Worm (Caenorhabditis elegans) whole organism, L4 larva: Measurements from ENCODE around the gene pges-2.

ENCODE experiments used
- D1046.2 ChIP-seq: fragments of 200-800 bp; sonication (Bioruptor generic); IDR thresholded peaks from 2 replicates; pipeline ENCODE4 v1.3.6; 2022; ENCODE audit warnings: missing genetic modification characterization, missing compliant biosample characterization
- F10B5.3 ChIP-seq: sonication (generic microtip); optimal IDR thresholded peaks from 2 replicates; lab custom pipeline; 2016; ENCODE audit warnings: mild to moderate bottlenecking, missing genetic modification characterization, missing compliant biosample characterization
- F26F4.8 ChIP-seq: fragments of 200-800 bp; sonication (Bioruptor generic); conservative IDR thresholded peaks from 2 replicates; pipeline ENCODE4 v1.3.6; 2022; ENCODE audit warnings: missing genetic modification characterization, missing compliant biosample characterization
- F37D6.2 ChIP-seq: sonication (generic microtip); optimal IDR thresholded peaks from 2 replicates; lab custom pipeline; 2016; ENCODE audit warnings: mild to moderate bottlenecking, missing genetic modification characterization, missing compliant biosample characterization
- R02D3.7 ChIP-seq: fragments of 150-350 bp; sonication (generic microtip); optimal IDR thresholded peaks from 3 replicates; lab custom pipeline; 2014; ENCODE audit warnings: missing biosample characterization, missing genetic modification characterization
- T20F7.1 ChIP-seq: fragments of 200-800 bp; sonication (Bioruptor generic); optimal IDR thresholded peaks from 2 replicates; lab custom pipeline; 2018; ENCODE audit warnings: mild to moderate bottlenecking, missing genetic modification characterization, missing compliant biosample characterization
- attf-4 ChIP-seq: sonication (generic microtip); optimal IDR thresholded peaks from 3 replicates; lab custom pipeline; 2017; ENCODE audit warnings: missing biosample characterization, missing genetic modification characterization
- ceh-32 ChIP-seq: sonication (generic microtip); optimal IDR thresholded peaks from 2 replicates; lab custom pipeline; 2016; ENCODE audit warnings: mild to moderate bottlenecking, missing genetic modification characterization, missing compliant biosample characterization; ENCODE audit not compliant: poor library complexity
- ceh-44 ChIP-seq: fragments of 200-800 bp; sonication (Bioruptor generic); IDR thresholded peaks from 2 replicates; pipeline ENCODE4 v1.3.6; 2022; ENCODE audit warnings: missing genetic modification reagents, missing genetic modification characterization, missing compliant biosample characterization
- ceh-82 ChIP-seq: sonication (generic microtip); optimal IDR thresholded peaks from 2 replicates; lab custom pipeline; 2017; ENCODE audit warnings: missing biosample characterization, missing genetic modification characterization
- daf-12 ChIP-seq: fragments of 150-350 bp; optimal IDR thresholded peaks from 2 replicates; lab custom pipeline; 2014; ENCODE audit warnings: missing biosample characterization, missing genetic modification reagents, missing genetic modification characterization
- dmd-6 ChIP-seq: fragments of 200-800 bp; sonication (Bioruptor generic); IDR thresholded peaks from 2 replicates; pipeline ENCODE4 v1.3.6; 2022; ENCODE audit warnings: missing genetic modification reagents, missing genetic modification characterization, missing compliant biosample characterization
- dmd-8 ChIP-seq: fragments of 200-800 bp; sonication (Bioruptor generic); IDR thresholded peaks from 2 replicates; pipeline ENCODE4 v1.3.6; 2022; ENCODE audit warnings: missing genetic modification characterization, missing compliant biosample characterization
- dpl-1 ChIP-seq: fragments of 150-350 bp; optimal IDR thresholded peaks from 2 replicates; lab custom pipeline; 2014; ENCODE audit warnings: missing biosample characterization, missing genetic modification reagents, missing genetic modification characterization
- dve-1 ChIP-seq: sonication (generic microtip); optimal IDR thresholded peaks from 2 replicates; lab custom pipeline; 2017; ENCODE audit warnings: antibody characterized with exemption, mild to moderate bottlenecking, missing genetic modification characterization, missing compliant biosample characterization; ENCODE audit not compliant: insufficient read depth
- fkh-10 ChIP-seq: fragments of 150-350 bp; optimal IDR thresholded peaks from 2 replicates; lab custom pipeline; 2014; ENCODE audit warnings: missing biosample characterization, missing genetic modification reagents, missing genetic modification characterization
- fos-1 ChIP-seq: fragments of 150-350 bp; optimal IDR thresholded peaks from 2 replicates; lab custom pipeline; 2014; ENCODE audit warnings: missing biosample characterization, missing genetic modification characterization
- hlh-11 ChIP-seq: fragments of 200-800 bp; sonication (Bioruptor generic); optimal IDR thresholded peaks from 2 replicates; lab custom pipeline; 2018; ENCODE audit warnings: mild to moderate bottlenecking, missing genetic modification characterization, missing compliant biosample characterization
- lin-1 ChIP-seq: fragments of 200-800 bp; sonication (Bioruptor generic); IDR thresholded peaks from 2 replicates; pipeline ENCODE4 v1.3.6; 2022; ENCODE audit warnings: missing genetic modification reagents, missing genetic modification characterization, missing compliant biosample characterization
- mes-2 ChIP-seq: sonication (generic microtip); optimal IDR thresholded peaks from 2 replicates; lab custom pipeline; 2016; ENCODE audit warnings: missing genotype, mild to moderate bottlenecking, missing genetic modification characterization, missing compliant biosample characterization; ENCODE audit not compliant: poor library complexity, severe bottlenecking
- mxl-2 ChIP-seq: fragments of 200-800 bp; sonication (Bioruptor generic); conservative IDR thresholded peaks from 2 replicates; pipeline ENCODE4 v1.3.6; 2022; ENCODE audit warnings: missing genetic modification reagents, missing genetic modification characterization, missing compliant biosample characterization
- mxl-3 ChIP-seq: fragments of 200-800 bp; sonication (Bioruptor generic); optimal IDR thresholded peaks from 2 replicates; lab custom pipeline; 2018; ENCODE audit warnings: mild to moderate bottlenecking, missing genetic modification characterization, missing compliant biosample characterization
- nhr-102 ChIP-seq: sonication (generic microtip); optimal IDR thresholded peaks from 2 replicates; lab custom pipeline; 2016; ENCODE audit warnings: mild to moderate bottlenecking, missing genetic modification characterization, moderate library complexity, missing compliant biosample characterization
- nhr-42 ChIP-seq: fragments of 200-800 bp; sonication (Bioruptor generic); IDR thresholded peaks from 2 replicates; pipeline ENCODE4 v1.3.6; 2022; ENCODE audit warnings: missing genetic modification characterization, missing compliant biosample characterization
- nhr-48 ChIP-seq: sonication (generic microtip); optimal IDR thresholded peaks from 2 replicates; lab custom pipeline; 2016; ENCODE audit warnings: mild to moderate bottlenecking, missing genetic modification characterization, missing compliant biosample characterization
- nhr-76 ChIP-seq: fragments of 150-350 bp; optimal IDR thresholded peaks from 2 replicates; lab custom pipeline; 2014; ENCODE audit warnings: missing biosample characterization, missing genetic modification characterization
- nhr-77 ChIP-seq: fragments of 150-350 bp; optimal IDR thresholded peaks from 2 replicates; lab custom pipeline; 2014; ENCODE audit warnings: missing biosample characterization, missing genetic modification characterization
- pha-4 ChIP-seq, 2 experiments: fragments of 150-350 bp in 1 of 2; fragments of 200-800 bp in 1 of 2; sonication (Bioruptor generic) in 1 of 2; IDR thresholded peaks in 1 of 2; optimal IDR thresholded peaks in 1 of 2; 2 replicates each; pipeline versions ENCODE4 v1.3.6 to Lab custom; 2014 to 2022; ENCODE audit warnings: missing genetic modification characterization in 2 of 2, missing genetic modification reagents in 2 of 2, missing biosample characterization in 1 of 2, missing compliant biosample characterization in 1 of 2
- php-3 ChIP-seq: fragments of 200-800 bp; sonication (Bioruptor generic); IDR thresholded peaks from 2 replicates; pipeline ENCODE4 v1.3.6; 2022; ENCODE audit warnings: missing genetic modification reagents, missing genetic modification characterization, missing compliant biosample characterization
- sdz-12 ChIP-seq: fragments of 200-800 bp; sonication (Bioruptor generic); optimal IDR thresholded peaks from 2 replicates; lab custom pipeline; 2018; ENCODE audit warnings: mild to moderate bottlenecking, missing genetic modification characterization, missing compliant biosample characterization
- snpc-1.2 ChIP-seq: fragments of 200-800 bp; sonication (Bioruptor generic); IDR thresholded peaks from 2 replicates; pipeline ENCODE4 v1.3.6; 2022; ENCODE audit warnings: missing genetic modification reagents, missing genetic modification characterization, missing compliant biosample characterization
- spr-3 ChIP-seq: fragments of 200-800 bp; sonication (Bioruptor generic); optimal IDR thresholded peaks from 2 replicates; lab custom pipeline; 2018; ENCODE audit warnings: mild to moderate bottlenecking, missing genetic modification characterization, missing compliant biosample characterization
- zfp-2 ChIP-seq: sonication (generic microtip); optimal IDR thresholded peaks from 2 replicates; lab custom pipeline; 2016; ENCODE audit warnings: mild to moderate bottlenecking, missing genetic modification characterization, missing compliant biosample characterization
- zip-2 ChIP-seq: fragments of 150-350 bp; optimal IDR thresholded peaks from 2 replicates; lab custom pipeline; 2014; ENCODE audit warnings: missing biosample characterization, missing genetic modification characterization
- ztf-11 ChIP-seq: fragments of 150-350 bp; optimal IDR thresholded peaks from 2 replicates; lab custom pipeline; 2014; ENCODE audit warnings: missing biosample characterization, missing genetic modification characterization
- ztf-7 ChIP-seq: fragments of 150-350 bp; optimal IDR thresholded peaks from 2 replicates; lab custom pipeline; 2014; ENCODE audit warnings: missing biosample characterization, missing genetic modification characterization

The pges-2 gene

DNA sequence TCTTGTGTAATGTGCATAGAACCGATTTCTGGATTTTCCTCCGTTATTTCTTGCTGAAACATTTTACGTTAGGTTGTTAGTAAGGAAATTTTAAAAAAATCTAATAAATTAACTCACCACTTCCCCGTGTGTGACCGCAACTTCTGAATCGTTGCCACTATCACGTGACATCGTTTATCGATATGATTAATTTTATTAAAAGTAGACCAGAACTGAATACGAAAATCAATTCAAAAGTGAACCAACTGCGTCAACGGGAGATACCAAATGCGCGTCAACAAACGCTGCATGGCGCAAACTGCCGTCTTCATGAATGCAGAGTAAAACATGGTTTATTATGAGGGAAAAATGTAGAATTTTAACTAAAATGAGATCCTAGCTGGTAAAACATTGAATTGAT, 1.6 kb downstream of the pges-2 start, which contains the start of gene sir-2.1 (continued):
- no peak for TF ChIP-seq D1046.2 (GFP tag; lab: Robert Waterston, UW)

DNA sequence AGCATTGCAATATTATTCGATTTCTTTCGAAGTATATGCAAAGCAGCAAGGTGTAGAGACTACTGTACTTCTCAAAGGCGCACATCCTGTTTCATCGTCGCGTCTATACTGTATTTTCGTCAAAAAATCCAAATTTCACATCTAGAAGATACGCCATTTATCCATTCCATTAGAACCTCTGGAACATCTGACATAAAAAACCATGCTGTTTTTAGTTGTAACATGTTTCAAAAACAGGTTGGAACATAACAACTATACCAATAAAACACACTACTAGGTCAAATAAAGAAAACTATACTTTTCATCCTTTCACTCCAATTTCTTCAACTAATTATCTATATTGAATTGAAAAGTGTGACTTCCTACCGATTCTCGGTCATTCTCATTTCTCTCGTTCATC, 7.3 kb downstream of the pges-2 start, which contains the start of gene ugt-59:
Gene ugt-59 (plus strand): TSS at position 301 of the 400 bp plus-strand sequence.
- TF ChIP-seq snpc-1.2 (GFP tag; lab: Robert Waterston, UW) (no peak), mes-2 (tag; lab: Kevin White, UChicago) (no peak), ztf-11 (tag; lab: Kevin White, UChicago) (no peak), dmd-6 (no peak), fkh-10 (GFP tag; lab: Kevin White, UChicago) (no peak), zfp-2 (no peak), D1046.2 (GFP tag; lab: Robert Waterston, UW) (no peak), R02D3.7 (tag; lab: Kevin White, UChicago) (no peak), ceh-82 (tag; lab: Kevin White, UChicago) (no peak), daf-12 (tag; lab: Kevin White, UChicago) (no peak), T20F7.1 (no peak), hlh-11 (tag; lab: Kevin White, UChicago) (no peak), sdz-12 (GFP tag; lab: Kevin White, UChicago) (no peak), fos-1 (tag; lab: Kevin White, UChicago) (no peak)

ce11 chrIV:10357842-10358241, 9.7 kb downstream of the pges-2 start, which contains the start of gene gkow-1:
Gene gkow-1, plus strand, starts transcription at chrIV:10358142.
- TF ChIP-seq lin-1 (GFP tag; lab: Robert Waterston, UW) (no peak), mxl-2 (no peak), T20F7.1 (no peak), pha-4 (GFP tag; IDR thresholded peaks at IDR 0.05; lab: Robert Waterston, UW) (no peak), pha-4 (tag; optimal IDR thresholded peaks at IDR 0.05; lab: Kevin White, UChicago) (no peak), dmd-8 (GFP tag; lab: Robert Waterston, UW) (no peak), zip-2 (tag; lab: Kevin White, UChicago) (no peak), ceh-44 (no peak), nhr-76 (no peak)

DNA sequence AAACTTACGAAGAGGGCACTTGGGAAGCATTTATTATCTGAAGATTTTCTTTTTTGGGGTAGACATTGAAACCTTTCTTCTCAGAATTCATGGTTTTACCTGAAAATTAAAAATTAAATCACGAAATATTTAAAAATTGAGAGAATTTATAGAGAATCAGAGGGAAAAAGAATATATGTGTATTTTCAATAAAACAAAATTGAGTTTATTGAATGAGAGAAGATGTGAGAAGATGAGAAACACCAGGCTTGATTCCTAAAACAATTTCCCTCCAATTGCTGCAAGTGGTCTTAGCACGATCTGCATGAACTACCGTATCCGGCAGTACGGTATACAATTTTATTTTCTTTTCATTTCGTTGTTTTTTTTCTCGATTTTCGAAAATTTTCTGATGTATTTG, 10.5 kb downstream of the pges-2 start, which contains the start of gene R11A8.1:
Gene R11A8.1 (minus strand): TSS at position 101 of the 400 bp plus-strand sequence.
- TF ChIP-seq php-3 (GFP tag; lab: Robert Waterston, UW), result no peak
- no peak for TF ChIP-seq T20F7.1
- no peak for TF ChIP-seq dve-1 (tag; lab: Kevin White, UChicago)
- no peak for TF ChIP-seq ceh-32
- TF ChIP-seq F26F4.8, result no peak
- TF ChIP-seq nhr-42 (GFP tag; lab: Robert Waterston, UW), result no peak
- TF ChIP-seq F37D6.2, result no peak
- TF ChIP-seq mxl-2, result no peak
- TF ChIP-seq dpl-1 (GFP tag; lab: Kevin White, UChicago), result no peak
- no peak for TF ChIP-seq F10B5.3
- TF ChIP-seq attf-4 (tag; lab: Kevin White, UChicago), result no peak
- TF ChIP-seq nhr-102 (tag; lab: Kevin White, UChicago), result no peak
- TF ChIP-seq spr-3, result no peak
- no peak for TF ChIP-seq nhr-48 (tag; lab: Kevin White, UChicago)
- TF ChIP-seq zip-2 (tag; lab: Kevin White, UChicago), result no peak
- TF ChIP-seq ztf-7, result no peak

DNA sequence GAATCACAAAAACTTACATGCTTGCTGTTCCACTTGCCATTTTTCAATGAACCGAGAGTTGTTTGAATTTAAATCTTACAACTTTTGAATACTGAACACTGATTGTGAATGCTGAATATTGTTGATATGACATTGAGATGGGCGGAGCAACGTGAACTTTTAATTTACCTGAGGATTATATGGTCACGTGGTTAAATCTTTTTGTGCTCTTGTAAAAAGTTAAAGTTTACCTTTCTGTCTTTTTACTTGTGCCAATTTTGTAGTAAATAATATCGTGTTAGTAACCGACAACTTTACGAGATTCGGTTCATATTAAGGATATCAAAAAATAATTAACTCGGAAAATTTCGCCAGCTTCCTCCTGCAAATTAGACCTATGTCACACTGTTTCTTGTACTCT, 15.3 kb downstream of the pges-2 start, which contains the start of gene Y43C5B.2:
Gene Y43C5B.2 (minus strand): TSS at position 101 of the 400 bp plus-strand sequence.
- no peak for TF ChIP-seq mxl-3
- TF ChIP-seq nhr-77 (tag; lab: Kevin White, UChicago), result no peak
- no peak for TF ChIP-seq snpc-1.2 (GFP tag; lab: Robert Waterston, UW)
